Fruit fly (Drosophila melanogaster) whole organism, adult: ENCODE data around the gene CG34355.

Source experiments
- CG11617 ChIP-seq: fragments of 200-800 bp; sonication (Bioruptor generic); optimal IDR thresholded peaks from 2 replicates; lab custom pipeline; 2017; ENCODE audit warnings: mild to moderate bottlenecking, missing biosample characterization, missing genetic modification reagents, missing genetic modification characterization
- CG14711 ChIP-seq: fragments of 200-800 bp; sonication (Bioruptor generic); optimal IDR thresholded peaks from 2 replicates; lab custom pipeline; 2018; ENCODE audit warnings: missing biosample characterization, mild to moderate bottlenecking, missing genetic modification characterization, moderate library complexity
- CG5204 ChIP-seq: fragments of 200-800 bp; sonication (Bioruptor generic); optimal IDR thresholded peaks from 2 replicates; lab custom pipeline; 2016; ENCODE audit warnings: missing biosample characterization, missing genetic modification characterization
- CG7045 ChIP-seq: fragments of 200-800 bp; sonication (Bioruptor generic); optimal IDR thresholded peaks from 2 replicates; lab custom pipeline; 2017; ENCODE audit warnings: missing biosample characterization, mild to moderate bottlenecking, missing genetic modification characterization
- CG7101 ChIP-seq: fragments of 200-800 bp; sonication (Bioruptor generic); optimal IDR thresholded peaks from 2 replicates; lab custom pipeline; 2018; ENCODE audit warnings: missing biosample characterization, mild to moderate bottlenecking, missing genetic modification characterization, moderate library complexity
- Clk ChIP-seq: fragments of 200-800 bp; sonication (Bioruptor generic); optimal IDR thresholded peaks from 2 replicates; lab custom pipeline; 2017; ENCODE audit warnings: missing biosample characterization, missing genetic modification characterization
- Crg-1 ChIP-seq: fragments of 200-800 bp; sonication (Bioruptor generic); optimal IDR thresholded peaks from 2 replicates; lab custom pipeline; 2016; ENCODE audit warnings: missing biosample characterization, missing genetic modification characterization
- bab1 ChIP-seq: fragments of 200-800 bp; sonication (Bioruptor generic); optimal IDR thresholded peaks from 3 replicates; lab custom pipeline; 2019; ENCODE audit warnings: missing biosample characterization, mild to moderate bottlenecking, missing genetic modification characterization, moderate library complexity
- cic ChIP-seq: fragments of 200-800 bp; sonication (Bioruptor generic); optimal IDR thresholded peaks from 2 replicates; lab custom pipeline; 2017; ENCODE audit warnings: missing biosample characterization, mild to moderate bottlenecking, missing genetic modification characterization, moderate library complexity
- cnc ChIP-seq, 2 experiments: fragments of >200 bp; optimal IDR thresholded peaks; 2 replicates each; lab custom pipeline; 2017
- ovo ChIP-seq: fragments of 200-800 bp; sonication (Bioruptor generic); optimal IDR thresholded peaks from 2 replicates; lab custom pipeline; 2016; ENCODE audit warnings: missing biosample characterization, missing genetic modification characterization
- tj ChIP-seq: fragments of 200-800 bp; sonication (Bioruptor generic); optimal IDR thresholded peaks from 3 replicates; lab custom pipeline; 2017; ENCODE audit warnings: missing biosample characterization, mild to moderate bottlenecking, missing genetic modification characterization, moderate library complexity

DNA sequence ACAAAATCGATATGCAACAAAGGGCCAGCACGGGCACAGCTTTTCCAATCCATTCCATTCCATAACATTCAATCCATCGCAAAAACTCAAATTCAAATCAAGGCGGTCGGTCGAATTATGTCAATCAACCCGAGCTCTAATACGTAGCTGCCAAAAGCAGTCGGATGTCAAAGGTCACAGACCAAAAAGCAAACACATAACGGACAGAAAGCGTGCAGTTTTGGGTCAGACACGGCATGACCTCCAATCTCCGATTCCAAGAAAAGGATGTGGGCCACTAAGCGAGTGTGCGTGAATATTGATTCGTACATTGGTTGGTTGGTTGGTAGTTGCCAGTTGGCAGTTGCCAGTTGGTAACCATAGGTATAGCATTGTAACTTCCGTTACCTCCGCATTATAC, 71.1 kb downstream of the CG34355 start:
- TF ChIP-seq CG11617 (GFP tag; lab: Kevin White, UChicago) (no peak), cic (GFP tag; lab: Kevin White, UChicago) (no peak), cnc (optimal IDR thresholded peaks at IDR 0.05; lab: Kevin White, UChicago) (no peak), CG14711 (tag; lab: Kevin White, UChicago) (no peak), tj (GFP tag; lab: Kevin White, UChicago) (no peak), ovo (GFP tag; lab: Kevin White, UChicago) (no peak), CG7045 (no peak), CG7101 (tag; lab: Kevin White, UChicago) (no peak), bab1 (GFP tag; lab: Kevin White, UChicago) (no peak), Clk (GFP tag; lab: Kevin White, UChicago) (no peak), Crg-1 (no peak), CG5204 (GFP tag; lab: Kevin White, UChicago) (no peak)
